Fruit fly (Drosophila melanogaster) whole organism: Measurements from ENCODE around the gene CG13603.

Experiments
- CG8478 ChIP-seq: fragments of >200 bp; optimal IDR thresholded peaks from 2 replicates; lab custom pipeline; 2018; ENCODE audit warnings: inconsistent platforms
- Dll ChIP-seq: fragments of >200 bp; optimal IDR thresholded peaks from 2 replicates; lab custom pipeline; 2017
- EcR ChIP-seq, 2 experiments: fragments of >200 bp; optimal IDR thresholded peaks; 2 replicates each; lab custom pipeline; 2017; ENCODE audit warnings: missing biosample characterization in 2 of 2, missing genetic modification characterization in 2 of 2, missing genetic modification reagents in 2 of 2
- pan ChIP-seq: fragments of >200 bp; optimal IDR thresholded peaks from 2 replicates; lab custom pipeline; 2017
- psq ChIP-seq: fragments of >200 bp; optimal IDR thresholded peaks from 2 replicates; lab custom pipeline; 2017
- usp ChIP-seq: fragments of >200 bp; optimal IDR thresholded peaks from 2 replicates; lab custom pipeline; 2017; ENCODE audit warnings: missing biosample characterization, missing genetic modification characterization, mixed read lengths

The CG13603 gene

dm6 chr3R:23992823-23993797, 6.7 kb upstream of the CG13603 start, which contains the start of the genes Epp and Rab7:
Epp (minus strand) TSS chr3R:23992916.
Rab7 (plus strand) TSS chr3R:23993008.
- TF ChIP-seq usp (GFP tag; lab: Kevin White, UChicago) (no peak), psq (lab: Kevin White, UChicago) (no peak), EcR (GFP tag; optimal IDR thresholded peaks at IDR 0.05; lab: Kevin White, UChicago) (no peak), Dll (lab: Kevin White, UChicago) (no peak), pan (lab: Kevin White, UChicago) (no peak), CG8478 (no peak)

- TF ChIP-seq EcR (GFP tag; optimal IDR thresholded peaks at IDR 0.05; lab: Kevin White, UChicago) = no peak
- no peak for TF ChIP-seq usp (GFP tag; lab: Kevin White, UChicago)
- TF ChIP-seq psq (lab: Kevin White, UChicago) = no peak
- TF ChIP-seq pan (lab: Kevin White, UChicago) = no peak
- no peak for TF ChIP-seq Dll (lab: Kevin White, UChicago)
- TF ChIP-seq CG8478 = no peak
Observed at dm6 chr3R:23991364-23991763, 5.0 kb upstream of the CG13603 start.

dm6 chr3R:23981645-23982044, 4.7 kb downstream of the CG13603 start:
- TF ChIP-seq EcR (GFP tag; optimal IDR thresholded peaks at IDR 0.05; lab: Kevin White, UChicago) (no peak), psq (lab: Kevin White, UChicago) (no peak), pan (lab: Kevin White, UChicago) (no peak), CG8478 (no peak), usp (GFP tag; lab: Kevin White, UChicago) (no peak), Dll (lab: Kevin White, UChicago) (no peak)

dm6 chr3R:23971764-23972163, 14.6 kb downstream of the CG13603 start:
- TF ChIP-seq psq (lab: Kevin White, UChicago) (no peak), CG8478 (no peak), usp (GFP tag; lab: Kevin White, UChicago) (no peak), pan (lab: Kevin White, UChicago) (no peak), EcR (GFP tag; optimal IDR thresholded peaks at IDR 0.05; lab: Kevin White, UChicago) (no peak), Dll (lab: Kevin White, UChicago) (no peak)

dm6 chr3R:23971208-23971607, 15.2 kb downstream of the CG13603 start:
- TF ChIP-seq EcR (GFP tag; optimal IDR thresholded peaks at IDR 0.05; lab: Kevin White, UChicago) = no peak
- TF ChIP-seq usp (GFP tag; lab: Kevin White, UChicago) = no peak
- TF ChIP-seq Dll (lab: Kevin White, UChicago) = no peak
- TF ChIP-seq CG8478 = no peak
- TF ChIP-seq pan (lab: Kevin White, UChicago) = no peak
- TF ChIP-seq psq (lab: Kevin White, UChicago) = no peak

dm6 chr3R:23969449-23969848, 16.9 kb downstream of the CG13603 start:
- TF ChIP-seq CG8478 (no peak), EcR (GFP tag; optimal IDR thresholded peaks at IDR 0.05; lab: Kevin White, UChicago) (no peak), psq (lab: Kevin White, UChicago) (no peak), pan (lab: Kevin White, UChicago) (no peak), Dll (lab: Kevin White, UChicago) (no peak), usp (GFP tag; lab: Kevin White, UChicago) (no peak)

dm6 chr3R:23964913-23965718, 21.3 kb downstream of the CG13603 start:
- no peak for TF ChIP-seq EcR (GFP tag; optimal IDR thresholded peaks at IDR 0.05; lab: Kevin White, UChicago)
- TF ChIP-seq Dll (lab: Kevin White, UChicago) = no peak
- TF ChIP-seq CG8478 = no peak
- TF ChIP-seq pan (lab: Kevin White, UChicago) = no peak
- TF ChIP-seq usp (GFP tag; lab: Kevin White, UChicago) = no peak
- no peak for TF ChIP-seq psq (lab: Kevin White, UChicago)

dm6 chr3R:23962781-23963222, 23.6 kb downstream of the CG13603 start, which contains the start of gene CG31140:
CG31140 (plus strand) TSS chr3R:23963180.
- peak; percentile 59 for TF ChIP-seq CG8478
- no peak for TF ChIP-seq Dll (lab: Kevin White, UChicago)
- no peak for TF ChIP-seq psq (lab: Kevin White, UChicago)
- TF ChIP-seq pan (lab: Kevin White, UChicago) = no peak
- TF ChIP-seq EcR (GFP tag; optimal IDR thresholded peaks at IDR 0.05; lab: Kevin White, UChicago) = no peak
- TF ChIP-seq usp (GFP tag; lab: Kevin White, UChicago) = no peak

- TF ChIP-seq psq (lab: Kevin White, UChicago) (no peak), usp (GFP tag; lab: Kevin White, UChicago) (no peak), CG8478 (no peak), Dll (lab: Kevin White, UChicago) (no peak), pan (lab: Kevin White, UChicago) (no peak), EcR (GFP tag; optimal IDR thresholded peaks at IDR 0.05; lab: Kevin White, UChicago) (no peak)
Observed at dm6 chr3R:23960865-23961264, 25.5 kb downstream of the CG13603 start.

- TF ChIP-seq usp (GFP tag; lab: Kevin White, UChicago) = no peak
- TF ChIP-seq psq (lab: Kevin White, UChicago) = no peak
- no peak for TF ChIP-seq Dll (lab: Kevin White, UChicago)
- TF ChIP-seq pan (lab: Kevin White, UChicago) = no peak
- TF ChIP-seq CG8478 = no peak
- TF ChIP-seq EcR (GFP tag; optimal IDR thresholded peaks at IDR 0.05; lab: Kevin White, UChicago) = no peak
Observed at dm6 chr3R:23958091-23958838, 28.1 kb downstream of the CG13603 start, which contains the start of the genes GluProRS and AP-1sigma. GluProRS (minus strand) TSS chr3R:23958391. AP-1sigma (plus strand) TSS chr3R:23958651.
